Fruit fly (Drosophila melanogaster) whole organism, embryonic: Measurements from ENCODE around the gene CG46459.

Experiments used
- Asciz ChIP-seq: fragments of 200-800 bp; sonication (Bioruptor generic); optimal IDR thresholded peaks from 2 replicates; lab custom pipeline; 2017; ENCODE audit warnings: missing biosample characterization, mild to moderate bottlenecking, missing genetic modification characterization, missing genetic modification reagents
- Awh ChIP-seq: fragments of 200-800 bp; sonication (Bioruptor generic); IDR thresholded peaks from 2 replicates; pipeline ENCODE4, ENCODE4 v1.3.6; 2022; ENCODE audit warnings: missing biosample characterization, missing genetic modification characterization
- B-H2 ChIP-seq: fragments of 200-800 bp; sonication (Bioruptor generic); optimal IDR thresholded peaks from 2 replicates; lab custom pipeline; 2018; ENCODE audit warnings: missing biosample characterization, mild to moderate bottlenecking, missing genetic modification characterization
- CG10147 ChIP-seq: fragments of 200-800 bp; sonication (Bioruptor generic); optimal IDR thresholded peaks from 2 replicates; lab custom pipeline; 2019; ENCODE audit warnings: missing biosample characterization, mild to moderate bottlenecking, missing genetic modification characterization, moderate library complexity
- CG10431 ChIP-seq: fragments of 200-800 bp; sonication (Bioruptor generic); optimal IDR thresholded peaks from 3 replicates; lab custom pipeline; 2018; ENCODE audit warnings: missing biosample characterization, mild to moderate bottlenecking, missing genetic modification characterization
- CG10654 ChIP-seq: fragments of 200-800 bp; sonication (Bioruptor generic); optimal IDR thresholded peaks from 2 replicates; lab custom pipeline; 2016; ENCODE audit warnings: missing biosample characterization, missing genetic modification characterization
- CG10959 ChIP-seq: fragments of 200-800 bp; sonication (Bioruptor generic); IDR thresholded peaks from 2 replicates; pipeline ENCODE4 v1.3.6; 2022; ENCODE audit warnings: missing biosample characterization, missing genetic modification characterization
- CG13775 ChIP-seq: fragments of 200-800 bp; sonication (Bioruptor generic); optimal IDR thresholded peaks from 3 replicates; lab custom pipeline; 2017; ENCODE audit warnings: missing biosample characterization, mild to moderate bottlenecking, missing genetic modification characterization
- CG13894 ChIP-seq: fragments of 200-800 bp; sonication (Bioruptor generic); optimal IDR thresholded peaks from 3 replicates; lab custom pipeline; 2018; ENCODE audit warnings: missing biosample characterization, mild to moderate bottlenecking, missing genetic modification characterization, moderate library complexity
- CG14441 ChIP-seq: fragments of 200-800 bp; sonication (Bioruptor generic); IDR thresholded peaks from 2 replicates; pipeline ENCODE4 v1.3.6; 2022; ENCODE audit warnings: missing biosample characterization, missing genetic modification characterization
- CG16813 ChIP-seq: fragments of 200-800 bp; sonication (Bioruptor generic); IDR thresholded peaks from 3 replicates; pipeline ENCODE4 v1.3.6; 2022; ENCODE audit warnings: missing biosample characterization, missing genetic modification characterization; ENCODE audit not compliant: partially characterized antibody
- CG17186 ChIP-seq: fragments of 200-800 bp; sonication (Bioruptor generic); optimal IDR thresholded peaks from 3 replicates; lab custom pipeline; 2017; ENCODE audit warnings: missing biosample characterization, missing genetic modification reagents, missing genetic modification characterization
- CG17385 ChIP-seq: fragments of 200-800 bp; sonication (Bioruptor generic); optimal IDR thresholded peaks from 3 replicates; lab custom pipeline; 2018; ENCODE audit warnings: missing biosample characterization, mild to moderate bottlenecking, missing genetic modification characterization
- CG1832 ChIP-seq: fragments of 200-800 bp; sonication (Bioruptor generic); optimal IDR thresholded peaks from 2 replicates; lab custom pipeline; 2017; ENCODE audit warnings: missing biosample characterization, mild to moderate bottlenecking, missing genetic modification characterization, inconsistent platforms
- CG18619 ChIP-seq: fragments of 200-800 bp; sonication (Bioruptor generic); optimal IDR thresholded peaks from 3 replicates; lab custom pipeline; 2017; ENCODE audit warnings: missing biosample characterization, mild to moderate bottlenecking, missing genetic modification characterization
- CG32532 ChIP-seq: fragments of 200-800 bp; sonication (Bioruptor generic); IDR thresholded peaks from 2 replicates; pipeline ENCODE4 v1.3.6; 2022; ENCODE audit warnings: missing biosample characterization, missing genetic modification characterization
- CG3995 ChIP-seq: fragments of 200-800 bp; sonication (Bioruptor generic); optimal IDR thresholded peaks from 3 replicates; lab custom pipeline; 2016; ENCODE audit warnings: missing biosample characterization, missing genetic modification characterization
- CG7987 ChIP-seq: fragments of 200-800 bp; sonication (Bioruptor generic); optimal IDR thresholded peaks from 2 replicates; lab custom pipeline; 2018; ENCODE audit warnings: missing biosample characterization, mild to moderate bottlenecking, missing genetic modification characterization, moderate library complexity
- CG8388 ChIP-seq: fragments of 200-800 bp; sonication (Bioruptor generic); optimal IDR thresholded peaks from 2 replicates; lab custom pipeline; 2019; ENCODE audit warnings: missing biosample characterization, mild to moderate bottlenecking, missing genetic modification characterization, moderate library complexity
- CG9876 ChIP-seq: fragments of 200-800 bp; sonication (Bioruptor generic); optimal IDR thresholded peaks from 2 replicates; lab custom pipeline; 2016; ENCODE audit warnings: missing biosample characterization, missing genetic modification characterization
- D19A ChIP-seq: fragments of 200-800 bp; optimal IDR thresholded peaks from 3 replicates; lab custom pipeline; 2019; ENCODE audit warnings: missing biosample characterization, mild to moderate bottlenecking, missing genetic modification characterization, moderate library complexity
- Dref ChIP-seq: fragments of 200-800 bp; sonication (Bioruptor generic); IDR thresholded peaks from 2 replicates; pipeline ENCODE4 v1.3.6; 2022; ENCODE audit warnings: missing biosample characterization, missing genetic modification characterization
- Hmr ChIP-seq: fragments of 200-800 bp; sonication (Bioruptor generic); optimal IDR thresholded peaks from 3 replicates; lab custom pipeline; 2017; ENCODE audit warnings: mild to moderate bottlenecking, missing biosample characterization, missing genetic modification reagents, missing genetic modification characterization
- Hr3 ChIP-seq: fragments of 200-800 bp; sonication (Bioruptor generic); optimal IDR thresholded peaks from 3 replicates; lab custom pipeline; 2016; ENCODE audit warnings: missing biosample characterization, missing genetic modification characterization
- MBD-R2 ChIP-seq: fragments of 200-800 bp; sonication (Bioruptor generic); IDR thresholded peaks from 2 replicates; pipeline ENCODE4 v1.3.6; 2022; ENCODE audit warnings: missing biosample characterization, missing genetic modification characterization
- MTF-1 ChIP-seq: fragments of 200-800 bp; sonication (Bioruptor generic); optimal IDR thresholded peaks from 2 replicates; lab custom pipeline; 2018; ENCODE audit warnings: missing biosample characterization, mild to moderate bottlenecking, missing genetic modification characterization, borderline replicate concordance
- Max ChIP-seq: fragments of 200-800 bp; sonication (Bioruptor generic); optimal IDR thresholded peaks from 2 replicates; lab custom pipeline; 2016; ENCODE audit warnings: missing biosample characterization, mild to moderate bottlenecking, missing genetic modification characterization
- NfI ChIP-seq: fragments of 200-800 bp; sonication (Bioruptor generic); optimal IDR thresholded peaks from 3 replicates; lab custom pipeline; 2018; ENCODE audit warnings: missing biosample characterization, mild to moderate bottlenecking, missing genetic modification characterization, moderate library complexity
- Optix ChIP-seq: fragments of 200-800 bp; sonication (Bioruptor generic); IDR thresholded peaks from 3 replicates; pipeline ENCODE4 v1.3.6; 2022; ENCODE audit warnings: missing biosample characterization, missing genetic modification characterization
- PHDP ChIP-seq: fragments of 200-800 bp; sonication (Bioruptor generic); optimal IDR thresholded peaks from 3 replicates; lab custom pipeline; 2018; ENCODE audit warnings: missing biosample characterization, mild to moderate bottlenecking, missing genetic modification characterization, moderate library complexity
- Usf ChIP-seq: fragments of 200-800 bp; sonication (Bioruptor generic); optimal IDR thresholded peaks from 2 replicates; lab custom pipeline; 2017; ENCODE audit warnings: missing genotype, missing biosample characterization, missing genetic modification characterization
- bbx ChIP-seq: fragments of 200-800 bp; sonication (Bioruptor generic); IDR thresholded peaks from 2 replicates; pipeline ENCODE4 v1.3.6; 2022; ENCODE audit warnings: missing biosample characterization, missing genetic modification characterization; ENCODE audit not compliant: partially characterized antibody
- croc ChIP-seq: fragments of 200-800 bp; sonication (Bioruptor generic); conservative IDR thresholded peaks from 3 replicates; pipeline ENCODE4 v1.3.6; 2022; ENCODE audit warnings: missing biosample characterization, missing genetic modification characterization
- dati ChIP-seq: fragments of 200-800 bp; sonication (Bioruptor generic); IDR thresholded peaks from 2 replicates; pipeline ENCODE4 v1.3.6; 2022; ENCODE audit warnings: missing biosample characterization, missing genetic modification characterization
- ewg ChIP-seq: fragments of 200-800 bp; sonication (Bioruptor generic); optimal IDR thresholded peaks from 3 replicates; lab custom pipeline; 2017; ENCODE audit warnings: mild to moderate bottlenecking, missing biosample characterization, missing genetic modification reagents, missing genetic modification characterization
- exex ChIP-seq: fragments of 200-800 bp; sonication (Bioruptor generic); optimal IDR thresholded peaks from 4 replicates; lab custom pipeline; 2018; ENCODE audit warnings: missing biosample characterization, mild to moderate bottlenecking, missing genetic modification characterization, moderate library complexity
- fu2 ChIP-seq: fragments of 200-800 bp; sonication (Bioruptor generic); optimal IDR thresholded peaks from 2 replicates; lab custom pipeline; 2016; ENCODE audit warnings: missing biosample characterization, missing genetic modification characterization
- klu ChIP-seq: fragments of 200-800 bp; sonication (Bioruptor generic); IDR thresholded peaks from 2 replicates; pipeline ENCODE4 v1.3.6; 2022; ENCODE audit warnings: missing biosample characterization, missing genetic modification characterization
- mld ChIP-seq: fragments of 200-800 bp; sonication (Bioruptor generic); IDR thresholded peaks from 3 replicates; pipeline ENCODE4 v1.3.6; 2022; ENCODE audit warnings: missing biosample characterization, missing genetic modification characterization; ENCODE audit not compliant: partially characterized antibody
- p53 ChIP-seq: fragments of 200-800 bp; sonication (Bioruptor generic); optimal IDR thresholded peaks from 2 replicates; lab custom pipeline; 2016; ENCODE audit warnings: missing biosample characterization, missing genetic modification characterization
- peb ChIP-seq: fragments of 200-800 bp; sonication (Bioruptor generic); IDR thresholded peaks from 2 replicates; pipeline ENCODE4 v1.3.6; 2022; ENCODE audit warnings: missing biosample characterization, missing genetic modification characterization
- phol ChIP-seq: fragments of 200-800 bp; sonication (Bioruptor generic); optimal IDR thresholded peaks from 3 replicates; lab custom pipeline; 2018; ENCODE audit warnings: missing biosample characterization, mild to moderate bottlenecking, missing genetic modification characterization, moderate library complexity
- rib ChIP-seq: fragments of 200-800 bp; sonication (Bioruptor generic); IDR thresholded peaks from 2 replicates; pipeline ENCODE4 v1.3.6; 2022; ENCODE audit warnings: missing biosample characterization, missing genetic modification characterization
- salm ChIP-seq: fragments of 200-800 bp; sonication (Bioruptor generic); optimal IDR thresholded peaks from 2 replicates; lab custom pipeline; 2018; ENCODE audit warnings: missing biosample characterization, mild to moderate bottlenecking, missing genetic modification characterization
- sc ChIP-seq, 3 experiments: fragments of >200 bp in 2 of 3; fragments of 200-800 bp in 1 of 3; sonication (Bioruptor generic) in 1 of 3; optimal IDR thresholded peaks; 2 replicates in 2 of 3; 3 replicates in 1 of 3; lab custom pipeline; 2017; ENCODE audit warnings: mild to moderate bottlenecking in 1 of 3, missing biosample characterization in 1 of 3, missing genetic modification characterization in 1 of 3, missing genetic modification reagents in 1 of 3
- tll ChIP-seq, 2 experiments: fragments of 200-800 bp in 1 of 2; fragments of >200 bp in 1 of 2; sonication (Bioruptor generic) in 1 of 2; optimal IDR thresholded peaks; 2 replicates each; lab custom pipeline; 2017 to 2019; ENCODE audit warnings: missing biosample characterization in 2 of 2, missing genetic modification characterization in 2 of 2, mild to moderate bottlenecking in 1 of 2, moderate library complexity in 1 of 2
- zfh2 ChIP-seq: fragments of 200-800 bp; sonication (Bioruptor generic); optimal IDR thresholded peaks from 2 replicates; lab custom pipeline; 2016; ENCODE audit warnings: missing biosample characterization, missing genetic modification characterization

The CG46459 gene

dm6 chr3R:10696371-10696777 is at the start of gene CG46459, which contains the start of the genes pug and CG14683 (continued):
- TF ChIP-seq fu2 (GFP tag; lab: Kevin White, UChicago) (peak; percentile 11), CG16813 (GFP tag; lab: Robert Waterston, UW) (peak; percentile 98), phol (tag; lab: Kevin White, UChicago) (peak; percentile 57), p53 (peak; percentile 24), PHDP (peak; percentile 12), B-H2 (GFP tag; lab: Kevin White, UChicago) (peak; percentile 14), ewg (GFP tag; lab: Kevin White, UChicago) (no peak), Hr3 (peak; percentile 17), CG9876 (GFP tag; lab: Kevin White, UChicago) (peak; percentile 27), CG13894 (no peak), Usf (GFP tag; lab: Kevin White, UChicago) (no peak), Dref (GFP tag; lab: Robert Waterston, UW) (peak; percentile 77), CG10147 (GFP tag; lab: Kevin White, UChicago) (peak; percentile 52), CG10431 (no peak), zfh2 (GFP tag; lab: Kevin White, UChicago) (peak; percentile 60), Max (GFP tag; lab: Kevin White, UChicago) (peak; percentile 25), Hmr (peak; percentile 6), sc (optimal IDR thresholded peaks at IDR 0.05; lab: Kevin White, UChicago) (no peak), sc (GFP tag; optimal IDR thresholded peaks at IDR 0.05; lab: Kevin White, UChicago) (no peak), mld (GFP tag; lab: Robert Waterston, UW) (peak; percentile 91), CG17186 (GFP tag; lab: Kevin White, UChicago) (peak; percentile 76), croc (no peak), CG10959 (GFP tag; lab: Robert Waterston, UW) (no peak), CG14441 (GFP tag; lab: Robert Waterston, UW) (peak; percentile 39; the same call in 1 of the 2 replicates), CG10654 (GFP tag; lab: Kevin White, UChicago) (peak; percentile 36), peb (no peak)

dm6 chr3R:10647171-10647570 is 49.3 kb upstream of the CG46459 start:
- no peak for TF ChIP-seq CG8388 (GFP tag; lab: Kevin White, UChicago)
- TF ChIP-seq Awh (GFP tag; lab: Robert Waterston, UW): peak; percentile 56; the same call in 1 of the 2 replicates
- TF ChIP-seq salm (tag; lab: Kevin White, UChicago): no peak
- peak in 1 of 2 experiments; percentile 28 for TF ChIP-seq tll (GFP tag; optimal IDR thresholded peaks at IDR 0.05; lab: Kevin White, UChicago)
- TF ChIP-seq CG1832 (GFP tag; lab: Kevin White, UChicago): no peak
- TF ChIP-seq CG13775 (GFP tag; lab: Kevin White, UChicago): peak; percentile 95
- no peak for TF ChIP-seq MBD-R2

- no peak for TF ChIP-seq CG32532 (GFP tag; lab: Robert Waterston, UW)
- no peak for TF ChIP-seq CG7987 (GFP tag; lab: Kevin White, UChicago)
- TF ChIP-seq CG3995: no peak
- no peak for TF ChIP-seq NfI
- TF ChIP-seq D19A (tag; lab: Kevin White, UChicago): peak; percentile 18
- peak; percentile 60 for TF ChIP-seq Optix
- peak; percentile 20 for TF ChIP-seq CG17385 (GFP tag; lab: Kevin White, UChicago)
- TF ChIP-seq sc (optimal IDR thresholded peaks at IDR 0.05; lab: Kevin White, UChicago): no peak
- no peak for TF ChIP-seq sc (GFP tag; optimal IDR thresholded peaks at IDR 0.05; lab: Kevin White, UChicago)
- no peak for TF ChIP-seq rib
- TF ChIP-seq klu (GFP tag; lab: Robert Waterston, UW): no peak
- TF ChIP-seq dati (GFP tag; lab: Robert Waterston, UW): no peak
- TF ChIP-seq exex (tag; lab: Kevin White, UChicago): no peak
- TF ChIP-seq CG18619 (GFP tag; lab: Kevin White, UChicago): no peak
- TF ChIP-seq Asciz (GFP tag; lab: Kevin White, UChicago): peak; percentile 48
- TF ChIP-seq MTF-1: no peak
- no peak for TF ChIP-seq bbx (GFP tag; lab: Robert Waterston, UW)
These were observed 47.8 kb upstream of the CG46459 start for dm6 chr3R:10648556-10649181.
